Fruit fly (Drosophila melanogaster) whole organism, embryonic: ENCODE measurements around the gene CG6753.

Experiments
- Abd-B ChIP-seq: fragments of 200-800 bp; sonication (Bioruptor generic); optimal IDR thresholded peaks from 2 replicates; lab custom pipeline; 2018; ENCODE audit warnings: missing biosample characterization, mild to moderate bottlenecking, missing genetic modification characterization, moderate library complexity
- BtbVII ChIP-seq: fragments of 200-800 bp; sonication (Bioruptor generic); optimal IDR thresholded peaks from 3 replicates; lab custom pipeline; 2017; ENCODE audit warnings: missing biosample characterization, mild to moderate bottlenecking, missing genetic modification characterization
- CG10274 ChIP-seq: fragments of 200-800 bp; sonication (Bioruptor generic); optimal IDR thresholded peaks from 3 replicates; lab custom pipeline; 2017; ENCODE audit warnings: missing biosample characterization, mild to moderate bottlenecking, missing genetic modification characterization
- CG10431 ChIP-seq: fragments of 200-800 bp; sonication (Bioruptor generic); optimal IDR thresholded peaks from 3 replicates; lab custom pipeline; 2018; ENCODE audit warnings: missing biosample characterization, mild to moderate bottlenecking, missing genetic modification characterization
- CG10543 ChIP-seq: fragments of 200-800 bp; sonication (Bioruptor generic); optimal IDR thresholded peaks from 3 replicates; lab custom pipeline; 2017; ENCODE audit warnings: missing biosample characterization, mild to moderate bottlenecking, missing genetic modification characterization, moderate library complexity
- CG12942 ChIP-seq: fragments of 200-800 bp; sonication (Bioruptor generic); optimal IDR thresholded peaks from 3 replicates; lab custom pipeline; 2016; ENCODE audit warnings: missing biosample characterization, missing genetic modification characterization
- CG15601 ChIP-seq: fragments of 200-800 bp; sonication (Bioruptor generic); optimal IDR thresholded peaks from 3 replicates; lab custom pipeline; 2019; ENCODE audit warnings: missing biosample characterization, mild to moderate bottlenecking, missing genetic modification characterization, moderate library complexity
- CG1602 ChIP-seq: fragments of 200-800 bp; sonication (Bioruptor generic); optimal IDR thresholded peaks from 3 replicates; lab custom pipeline; 2016; ENCODE audit warnings: missing biosample characterization, missing genetic modification characterization
- CG1647 ChIP-seq: fragments of 200-800 bp; sonication (Bioruptor generic); optimal IDR thresholded peaks from 3 replicates; lab custom pipeline; 2016; ENCODE audit warnings: missing biosample characterization, missing genetic modification characterization
- CG17802 ChIP-seq: fragments of 200-800 bp; sonication (Bioruptor generic); optimal IDR thresholded peaks from 2 replicates; lab custom pipeline; 2018; ENCODE audit warnings: missing biosample characterization, mild to moderate bottlenecking, missing genetic modification characterization, moderate library complexity
- CG18599 ChIP-seq: fragments of 200-800 bp; sonication (Bioruptor generic); optimal IDR thresholded peaks from 3 replicates; lab custom pipeline; 2017; ENCODE audit warnings: missing biosample characterization, missing genetic modification characterization, mild to moderate bottlenecking, moderate library complexity, missing genetic modification reagents
- CG2202 ChIP-seq: fragments of 200-800 bp; sonication (Bioruptor generic); optimal IDR thresholded peaks from 2 replicates; lab custom pipeline; 2018; ENCODE audit warnings: missing biosample characterization, mild to moderate bottlenecking, missing genetic modification characterization
- CG3065 ChIP-seq: fragments of 200-800 bp; sonication (Bioruptor generic); optimal IDR thresholded peaks from 2 replicates; lab custom pipeline; 2016; ENCODE audit warnings: missing biosample characterization, missing genetic modification characterization
- CG31365 ChIP-seq: fragments of 200-800 bp; sonication (Bioruptor generic); optimal IDR thresholded peaks from 2 replicates; lab custom pipeline; 2018; ENCODE audit warnings: missing biosample characterization, mild to moderate bottlenecking, missing genetic modification characterization
- CG33557 ChIP-seq: fragments of 200-800 bp; sonication (Bioruptor generic); optimal IDR thresholded peaks from 2 replicates; lab custom pipeline; 2019; ENCODE audit warnings: missing biosample characterization, mild to moderate bottlenecking, missing genetic modification characterization, moderate library complexity
- CG4854 ChIP-seq: fragments of 200-800 bp; sonication (Bioruptor generic); optimal IDR thresholded peaks from 2 replicates; lab custom pipeline; 2016; ENCODE audit warnings: missing biosample characterization, missing genetic modification characterization, inconsistent platforms
- CG6813 ChIP-seq: fragments of 200-800 bp; sonication (Bioruptor generic); optimal IDR thresholded peaks from 2 replicates; lab custom pipeline; 2017; ENCODE audit warnings: missing biosample characterization, missing genetic modification characterization, mild to moderate bottlenecking, moderate library complexity, missing genetic modification reagents
- CG7271 ChIP-seq: fragments of 200-800 bp; sonication (Bioruptor generic); optimal IDR thresholded peaks from 2 replicates; lab custom pipeline; 2018; ENCODE audit warnings: missing biosample characterization, mild to moderate bottlenecking, missing genetic modification characterization, moderate library complexity
- CG7928 ChIP-seq: fragments of 200-800 bp; sonication (Bioruptor generic); optimal IDR thresholded peaks from 2 replicates; lab custom pipeline; 2017; ENCODE audit warnings: missing biosample characterization, mild to moderate bottlenecking, missing genetic modification characterization
- CG8290 ChIP-seq, 3 experiments: fragments of 200-800 bp; sonication (Bioruptor generic); optimal IDR thresholded peaks; 2 replicates each; lab custom pipeline; 2016 to 2019; ENCODE audit warnings: missing biosample characterization in 3 of 3, missing genetic modification characterization in 3 of 3, mild to moderate bottlenecking in 2 of 3, moderate library complexity in 1 of 3
- CG9437 ChIP-seq: fragments of 200-800 bp; sonication (Bioruptor generic); optimal IDR thresholded peaks from 2 replicates; lab custom pipeline; 2018; ENCODE audit warnings: missing biosample characterization, mild to moderate bottlenecking, missing genetic modification characterization
- CG9817 ChIP-seq: fragments of 200-800 bp; sonication (Bioruptor generic); optimal IDR thresholded peaks from 2 replicates; lab custom pipeline; 2018; ENCODE audit warnings: missing biosample characterization, mild to moderate bottlenecking, missing genetic modification characterization, moderate library complexity
- CHES-1-like ChIP-seq: fragments of 200-800 bp; sonication (Bioruptor generic); optimal IDR thresholded peaks from 2 replicates; lab custom pipeline; 2016; ENCODE audit warnings: missing biosample characterization, missing genetic modification characterization
- CTCF ChIP-seq: fragments of 200-800 bp; sonication (Bioruptor generic); optimal IDR thresholded peaks from 2 replicates; lab custom pipeline; 2017; ENCODE audit warnings: missing biosample characterization, mild to moderate bottlenecking, missing genetic modification characterization, moderate library complexity
- Dip2 ChIP-seq: fragments of 200-800 bp; sonication (Bioruptor generic); IDR thresholded peaks from 2 replicates; pipeline ENCODE4 v1.3.6; 2022; ENCODE audit warnings: missing biosample characterization, missing genetic modification characterization
- Dip3 ChIP-seq: fragments of 200-800 bp; sonication (Bioruptor generic); optimal IDR thresholded peaks from 3 replicates; lab custom pipeline; 2016; ENCODE audit warnings: missing biosample characterization, missing genetic modification characterization
- Ets65A ChIP-seq: fragments of 200-800 bp; sonication (Bioruptor generic); peaks from one replicate; lab custom pipeline; 2016; ENCODE audit warnings: missing biosample characterization, missing genetic modification characterization
- Gsc ChIP-seq: fragments of 200-800 bp; sonication (Bioruptor generic); IDR thresholded peaks from 2 replicates; pipeline ENCODE4 v1.3.6; 2022; ENCODE audit warnings: missing biosample characterization, missing genetic modification characterization
- HLH54F ChIP-seq: fragments of 200-800 bp; sonication (Bioruptor generic); optimal IDR thresholded peaks from 3 replicates; lab custom pipeline; 2016; ENCODE audit warnings: missing biosample characterization, missing genetic modification characterization
- HLHmδ ChIP-seq: fragments of 200-800 bp; sonication (Bioruptor generic); optimal IDR thresholded peaks from 2 replicates; lab custom pipeline; 2018; ENCODE audit warnings: missing biosample characterization, mild to moderate bottlenecking, missing genetic modification characterization, moderate library complexity
- Hr78 ChIP-seq, 2 experiments: fragments of 200-800 bp in 1 of 2; fragments of >200 bp in 1 of 2; sonication (Bioruptor generic) in 1 of 2; optimal IDR thresholded peaks; 2 replicates each; lab custom pipeline; 2017 to 2019; ENCODE audit warnings: missing biosample characterization in 2 of 2, missing genetic modification characterization in 2 of 2, mild to moderate bottlenecking in 1 of 2, moderate library complexity in 1 of 2
- Max ChIP-seq: fragments of 200-800 bp; sonication (Bioruptor generic); optimal IDR thresholded peaks from 2 replicates; lab custom pipeline; 2016; ENCODE audit warnings: missing biosample characterization, mild to moderate bottlenecking, missing genetic modification characterization
- Med ChIP-seq: fragments of 200-800 bp; sonication (Bioruptor generic); peaks from one replicate; lab custom pipeline; 2016; ENCODE audit warnings: missing biosample characterization, missing genetic modification characterization, mild to moderate bottlenecking, inconsistent platforms, moderate library complexity
- Trl ChIP-seq, 3 experiments: fragments of >200 bp in 2 of 3; fragments of 200-800 bp in 1 of 3; sonication (Bioruptor generic) in 1 of 3; optimal IDR thresholded peaks; 2 replicates in 1 of 3; 3 replicates in 2 of 3; lab custom pipeline; 2016 to 2017; ENCODE audit warnings: missing biosample characterization in 1 of 3, missing genetic modification characterization in 1 of 3
- Usf ChIP-seq: fragments of 200-800 bp; sonication (Bioruptor generic); optimal IDR thresholded peaks from 2 replicates; lab custom pipeline; 2017; ENCODE audit warnings: missing genotype, missing biosample characterization, missing genetic modification characterization
- Xbp1 ChIP-seq: fragments of 200-800 bp; sonication (Bioruptor generic); optimal IDR thresholded peaks from 3 replicates; lab custom pipeline; 2016; ENCODE audit warnings: missing biosample characterization, mild to moderate bottlenecking, missing genetic modification characterization
- croc ChIP-seq: fragments of 200-800 bp; sonication (Bioruptor generic); conservative IDR thresholded peaks from 3 replicates; pipeline ENCODE4 v1.3.6; 2022; ENCODE audit warnings: missing biosample characterization, missing genetic modification characterization
- ewg ChIP-seq: fragments of 200-800 bp; sonication (Bioruptor generic); optimal IDR thresholded peaks from 3 replicates; lab custom pipeline; 2017; ENCODE audit warnings: mild to moderate bottlenecking, missing biosample characterization, missing genetic modification reagents, missing genetic modification characterization
- fd3F ChIP-seq: fragments of 200-800 bp; sonication (Bioruptor generic); optimal IDR thresholded peaks from 2 replicates; lab custom pipeline; 2018; ENCODE audit warnings: missing biosample characterization, mild to moderate bottlenecking, missing genetic modification characterization, moderate library complexity
- fu2 ChIP-seq: fragments of 200-800 bp; sonication (Bioruptor generic); optimal IDR thresholded peaks from 2 replicates; lab custom pipeline; 2016; ENCODE audit warnings: missing biosample characterization, missing genetic modification characterization
- lbe ChIP-seq: fragments of 200-800 bp; sonication (Bioruptor generic); optimal IDR thresholded peaks from 2 replicates; lab custom pipeline; 2016; ENCODE audit warnings: missing biosample characterization, mild to moderate bottlenecking, missing genetic modification characterization
- lilli ChIP-seq: fragments of 200-800 bp; sonication (Bioruptor generic); optimal IDR thresholded peaks from 3 replicates; lab custom pipeline; 2016; ENCODE audit warnings: missing biosample characterization, missing genetic modification characterization
- mirr ChIP-seq: fragments of 200-800 bp; sonication (Bioruptor generic); optimal IDR thresholded peaks from 3 replicates; lab custom pipeline; 2018; ENCODE audit warnings: missing biosample characterization, mild to moderate bottlenecking, missing genetic modification characterization
- nmo ChIP-seq: fragments of 200-800 bp; sonication (Bioruptor generic); optimal IDR thresholded peaks from 2 replicates; lab custom pipeline; 2018; ENCODE audit warnings: missing biosample characterization, mild to moderate bottlenecking, missing genetic modification characterization, moderate library complexity
- onecut ChIP-seq: fragments of 200-800 bp; sonication (Bioruptor generic); IDR thresholded peaks from 2 replicates; pipeline ENCODE4 v1.3.6; 2022; ENCODE audit warnings: missing biosample characterization, missing genetic modification characterization
- pnt ChIP-seq: fragments of 200-800 bp; sonication (Bioruptor generic); optimal IDR thresholded peaks from 3 replicates; lab custom pipeline; 2016; ENCODE audit warnings: missing biosample characterization, missing genetic modification characterization
- rib ChIP-seq: fragments of 200-800 bp; sonication (Bioruptor generic); IDR thresholded peaks from 2 replicates; pipeline ENCODE4 v1.3.6; 2022; ENCODE audit warnings: missing biosample characterization, missing genetic modification characterization
- ssp ChIP-seq: fragments of 200-800 bp; sonication (Bioruptor generic); IDR thresholded peaks from 2 replicates; pipeline ENCODE4 v1.3.6; 2022; ENCODE audit warnings: missing biosample characterization, missing genetic modification characterization
- stc ChIP-seq: fragments of 200-800 bp; sonication (Bioruptor generic); IDR thresholded peaks from 2 replicates; pipeline ENCODE4 v1.3.6; 2022; ENCODE audit warnings: missing biosample characterization, missing genetic modification characterization
- z ChIP-seq: fragments of 200-800 bp; sonication (Bioruptor generic); IDR thresholded peaks from 3 replicates; pipeline ENCODE4 v1.3.6; 2022; ENCODE audit warnings: missing biosample characterization, missing genetic modification characterization

The CG6753 gene

dm6 chr3R:12627691-12628148, 14.6 kb downstream of the CG6753 start, which contains the start of the genes Vha55 and Snx3 (continued):
- TF ChIP-seq CG7928 (GFP tag; lab: Kevin White, UChicago) (peak; percentile 60), CG6813 (GFP tag; lab: Kevin White, UChicago) (no peak), CG8290 (GFP tag; optimal IDR thresholded peaks at IDR 0.05; lab: Kevin White, UChicago) (peak; percentile 100), CG8290 (tag; optimal IDR thresholded peaks at IDR 0.05; lab: Kevin White, UChicago) (peak; percentile 83 to 99), CTCF (peak; percentile 65), CG1602 (GFP tag; lab: Kevin White, UChicago) (peak; percentile 60), CG10274 (no peak), Ets65A (GFP tag; lab: Kevin White, UChicago) (peak; percentile 100), Med (GFP tag; lab: Kevin White, UChicago) (peak; percentile 98), CHES-1-like (GFP tag; lab: Kevin White, UChicago) (peak; percentile 88), CG31365 (tag; lab: Kevin White, UChicago) (peak; percentile 52), CG9817 (tag; lab: Kevin White, UChicago) (peak; percentile 71), CG9437 (no peak), rib (GFP tag; lab: Robert Waterston, UW) (no peak), CG2202 (tag; lab: Kevin White, UChicago) (peak; percentile 45), CG15601 (tag; lab: Kevin White, UChicago) (peak; percentile 80), z (no peak), CG3065 (GFP tag; lab: Kevin White, UChicago) (peak; percentile 67), CG4854 (peak; percentile 38), CG17802 (no peak), HLH54F (peak; percentile 91), mirr (GFP tag; lab: Kevin White, UChicago) (peak; percentile 79), BtbVII (peak; percentile 44), croc (peak; percentile 31; the same call in 2 of the 3 replicates), ewg (peak; percentile 46), nmo (peak; percentile 81), Trl (optimal IDR thresholded peaks at IDR 0.05; lab: Kevin White, UChicago) (peak in 1 of 2 experiments; percentile 21), Trl (GFP tag; optimal IDR thresholded peaks at IDR 0.05; lab: Kevin White, UChicago) (peak; percentile 92), Usf (peak; percentile 99), Gsc (GFP tag; lab: Robert Waterston, UW) (no peak), CG10543 (GFP tag; lab: Kevin White, UChicago) (peak; percentile 71), Dip2 (GFP tag; lab: Robert Waterston, UW) (no peak), lbe (GFP tag; lab: Kevin White, UChicago) (peak; percentile 70), lilli (GFP tag; lab: Kevin White, UChicago) (peak; percentile 83), HLHmδ (GFP tag; lab: Kevin White, UChicago) (peak; percentile 76), onecut (GFP tag; lab: Robert Waterston, UW) (peak; percentile 37), Hr78 (GFP tag; optimal IDR thresholded peaks at IDR 0.05; lab: Kevin White, UChicago) (peak in 1 of 2 experiments; percentile 25), stc (no peak), Dip3 (GFP tag; lab: Kevin White, UChicago) (peak; percentile 82), Abd-B (peak; percentile 63), pnt (peak; percentile 78), ssp (no peak), CG12942 (peak; percentile 85), CG7271 (tag; lab: Kevin White, UChicago) (peak; percentile 16), Xbp1 (GFP tag; lab: Kevin White, UChicago) (peak; percentile 89), fd3F (peak; percentile 18), fu2 (GFP tag; lab: Kevin White, UChicago) (peak; percentile 83), CG1647 (peak; percentile 90), CG33557 (peak; percentile 37), CG10431 (no peak), CG18599 (GFP tag; lab: Kevin White, UChicago) (peak; percentile 83), Max (GFP tag; lab: Kevin White, UChicago) (peak; percentile 70)
